Fruit fly (Drosophila melanogaster) whole organism, embryonic: ENCODE measurements around the gene CG42820.

Experiments used
- Abd-B ChIP-seq: fragments of 200-800 bp; sonication (Bioruptor generic); optimal IDR thresholded peaks from 2 replicates; lab custom pipeline; 2018; ENCODE audit warnings: missing biosample characterization, mild to moderate bottlenecking, missing genetic modification characterization, moderate library complexity
- Asciz ChIP-seq: fragments of 200-800 bp; sonication (Bioruptor generic); optimal IDR thresholded peaks from 2 replicates; lab custom pipeline; 2017; ENCODE audit warnings: missing biosample characterization, mild to moderate bottlenecking, missing genetic modification characterization, missing genetic modification reagents
- CG10979 ChIP-seq: fragments of 200-800 bp; sonication (Bioruptor generic); optimal IDR thresholded peaks from 2 replicates; lab custom pipeline; 2018; ENCODE audit warnings: missing biosample characterization, mild to moderate bottlenecking, missing genetic modification characterization, moderate library complexity
- CG12155 ChIP-seq: fragments of 200-800 bp; sonication (Bioruptor generic); optimal IDR thresholded peaks from 3 replicates; lab custom pipeline; 2016; ENCODE audit warnings: missing biosample characterization, missing genetic modification characterization
- CG12391 ChIP-seq: fragments of 200-800 bp; sonication (Bioruptor generic); optimal IDR thresholded peaks from 3 replicates; lab custom pipeline; 2018; ENCODE audit warnings: missing biosample characterization, mild to moderate bottlenecking, missing genetic modification characterization, moderate library complexity
- CG13624 ChIP-seq: fragments of 200-800 bp; sonication (Bioruptor generic); optimal IDR thresholded peaks from 2 replicates; lab custom pipeline; 2016; ENCODE audit warnings: missing biosample characterization, missing genetic modification characterization
- CG14710 ChIP-seq: fragments of 200-800 bp; sonication (Bioruptor generic); optimal IDR thresholded peaks from 3 replicates; lab custom pipeline; 2019; ENCODE audit warnings: missing biosample characterization, mild to moderate bottlenecking, missing genetic modification characterization, moderate library complexity
- CG1602 ChIP-seq: fragments of 200-800 bp; sonication (Bioruptor generic); optimal IDR thresholded peaks from 3 replicates; lab custom pipeline; 2016; ENCODE audit warnings: missing biosample characterization, missing genetic modification characterization
- CG1603 ChIP-seq: fragments of 200-800 bp; sonication (Bioruptor generic); optimal IDR thresholded peaks from 2 replicates; lab custom pipeline; 2019; ENCODE audit warnings: missing biosample characterization, mild to moderate bottlenecking, missing genetic modification characterization, moderate library complexity
- CG16779 ChIP-seq: fragments of 200-800 bp; sonication (Bioruptor generic); IDR thresholded peaks from 2 replicates; pipeline ENCODE4 v1.3.6; 2022; ENCODE audit warnings: missing biosample characterization, missing genetic modification characterization
- CG1792 ChIP-seq: fragments of 200-800 bp; sonication (Bioruptor generic); optimal IDR thresholded peaks from 2 replicates; lab custom pipeline; 2016; ENCODE audit warnings: missing biosample characterization, missing genetic modification characterization
- CG2678 ChIP-seq: fragments of 200-800 bp; sonication (Bioruptor generic); optimal IDR thresholded peaks from 3 replicates; lab custom pipeline; 2019; ENCODE audit warnings: missing biosample characterization, mild to moderate bottlenecking, missing genetic modification characterization, moderate library complexity
- CG2712 ChIP-seq: fragments of 200-800 bp; optimal IDR thresholded peaks from 3 replicates; lab custom pipeline; 2019; ENCODE audit warnings: missing biosample characterization, mild to moderate bottlenecking, missing genetic modification characterization, moderate library complexity
- CG31365 ChIP-seq: fragments of 200-800 bp; sonication (Bioruptor generic); optimal IDR thresholded peaks from 2 replicates; lab custom pipeline; 2018; ENCODE audit warnings: missing biosample characterization, mild to moderate bottlenecking, missing genetic modification characterization
- CG33557 ChIP-seq: fragments of 200-800 bp; sonication (Bioruptor generic); optimal IDR thresholded peaks from 2 replicates; lab custom pipeline; 2019; ENCODE audit warnings: missing biosample characterization, mild to moderate bottlenecking, missing genetic modification characterization, moderate library complexity
- CG5180 ChIP-seq: fragments of 200-800 bp; sonication (Bioruptor generic); optimal IDR thresholded peaks from 3 replicates; lab custom pipeline; 2017; ENCODE audit warnings: missing biosample characterization, missing genetic modification characterization, mild to moderate bottlenecking, moderate library complexity, missing genetic modification reagents
- CG8281 ChIP-seq: fragments of 200-800 bp; sonication (Bioruptor generic); optimal IDR thresholded peaks from 2 replicates; lab custom pipeline; 2018; ENCODE audit warnings: missing biosample characterization, mild to moderate bottlenecking, missing genetic modification characterization, moderate library complexity
- CG8290 ChIP-seq, 3 experiments: fragments of 200-800 bp; sonication (Bioruptor generic); optimal IDR thresholded peaks; 2 replicates each; lab custom pipeline; 2016 to 2019; ENCODE audit warnings: missing biosample characterization in 3 of 3, missing genetic modification characterization in 3 of 3, mild to moderate bottlenecking in 2 of 3, moderate library complexity in 1 of 3
- CG8924 ChIP-seq: fragments of 200-800 bp; optimal IDR thresholded peaks from 3 replicates; lab custom pipeline; 2019; ENCODE audit warnings: missing biosample characterization, mild to moderate bottlenecking, missing genetic modification characterization, moderate library complexity
- CG9609 ChIP-seq: fragments of 200-800 bp; sonication (Bioruptor generic); optimal IDR thresholded peaks from 3 replicates; lab custom pipeline; 2016; ENCODE audit warnings: missing biosample characterization, missing genetic modification characterization
- CG9727 ChIP-seq: fragments of 200-800 bp; sonication (Bioruptor generic); optimal IDR thresholded peaks from 3 replicates; lab custom pipeline; 2017; ENCODE audit warnings: missing biosample characterization, mild to moderate bottlenecking, missing genetic modification characterization
- Camta ChIP-seq: fragments of 200-800 bp; sonication (Bioruptor generic); optimal IDR thresholded peaks from 2 replicates; lab custom pipeline; 2016; ENCODE audit warnings: missing biosample characterization, missing genetic modification characterization
- CrebB ChIP-seq: fragments of 200-800 bp; sonication (Bioruptor generic); optimal IDR thresholded peaks from 3 replicates; lab custom pipeline; 2018; ENCODE audit warnings: missing biosample characterization, mild to moderate bottlenecking, missing genetic modification characterization
- Doc3 ChIP-seq: fragments of 200-800 bp; sonication (Bioruptor generic); IDR thresholded peaks from 3 replicates; pipeline ENCODE4 v1.3.6; 2022; ENCODE audit warnings: missing biosample characterization, missing genetic modification characterization; ENCODE audit not compliant: partially characterized antibody
- Elba2 ChIP-seq: fragments of 200-800 bp; sonication (Bioruptor generic); optimal IDR thresholded peaks from 3 replicates; lab custom pipeline; 2016; ENCODE audit warnings: missing biosample characterization, missing genetic modification characterization
- Gsc ChIP-seq: fragments of 200-800 bp; sonication (Bioruptor generic); IDR thresholded peaks from 2 replicates; pipeline ENCODE4 v1.3.6; 2022; ENCODE audit warnings: missing biosample characterization, missing genetic modification characterization
- H2.0 ChIP-seq: fragments of 200-800 bp; sonication (Bioruptor generic); IDR thresholded peaks from 2 replicates; pipeline ENCODE4 v1.3.6; 2022; ENCODE audit warnings: missing biosample characterization, missing genetic modification characterization
- Mes4 ChIP-seq: fragments of 200-800 bp; sonication (Bioruptor generic); optimal IDR thresholded peaks from 2 replicates; lab custom pipeline; 2016; ENCODE audit warnings: missing biosample characterization, missing genetic modification characterization
- Nf-YB ChIP-seq: fragments of 200-800 bp; sonication (Bioruptor generic); optimal IDR thresholded peaks from 3 replicates; lab custom pipeline; 2019; ENCODE audit warnings: missing biosample characterization, mild to moderate bottlenecking, missing genetic modification characterization, moderate library complexity
- NfI ChIP-seq: fragments of 200-800 bp; sonication (Bioruptor generic); optimal IDR thresholded peaks from 3 replicates; lab custom pipeline; 2018; ENCODE audit warnings: missing biosample characterization, mild to moderate bottlenecking, missing genetic modification characterization, moderate library complexity
- Sox100B ChIP-seq: fragments of 200-800 bp; sonication (Bioruptor generic); optimal IDR thresholded peaks from 3 replicates; lab custom pipeline; 2018; ENCODE audit warnings: missing biosample characterization, mild to moderate bottlenecking, missing genetic modification characterization
- Ssrp ChIP-seq: fragments of 200-800 bp; sonication (Bioruptor generic); optimal IDR thresholded peaks from 2 replicates; lab custom pipeline; 2018; ENCODE audit warnings: missing biosample characterization, mild to moderate bottlenecking, missing genetic modification characterization, moderate library complexity
- bbx ChIP-seq: fragments of 200-800 bp; sonication (Bioruptor generic); IDR thresholded peaks from 2 replicates; pipeline ENCODE4 v1.3.6; 2022; ENCODE audit warnings: missing biosample characterization, missing genetic modification characterization; ENCODE audit not compliant: partially characterized antibody
- bcd ChIP-seq: fragments of 200-800 bp; sonication (Bioruptor generic); optimal IDR thresholded peaks from 2 replicates; lab custom pipeline; 2017; ENCODE audit warnings: missing biosample characterization, mild to moderate bottlenecking, missing genetic modification characterization
- danr ChIP-seq: fragments of 200-800 bp; sonication (Bioruptor generic); IDR thresholded peaks from 2 replicates; pipeline ENCODE4 v1.3.6; 2022; ENCODE audit warnings: missing biosample characterization, missing genetic modification characterization
- dimm ChIP-seq: fragments of 200-800 bp; sonication (Bioruptor generic); IDR thresholded peaks from 2 replicates; pipeline ENCODE4 v1.3.6; 2022; ENCODE audit warnings: missing biosample characterization, missing genetic modification characterization
- dmrt11E ChIP-seq: fragments of 200-800 bp; sonication (Bioruptor generic); optimal IDR thresholded peaks from 3 replicates; lab custom pipeline; 2018; ENCODE audit warnings: missing biosample characterization, mild to moderate bottlenecking, missing genetic modification characterization, moderate library complexity
- en ChIP-seq: fragments of 200-800 bp; sonication (Bioruptor generic); optimal IDR thresholded peaks from 2 replicates; lab custom pipeline; 2016; ENCODE audit warnings: missing biosample characterization, missing genetic modification characterization
- eve ChIP-seq, 2 experiments: fragments of >200 bp; optimal IDR thresholded peaks; 2 replicates each; lab custom pipeline; 2017; ENCODE audit warnings: missing biosample characterization in 2 of 2, missing genetic modification characterization in 2 of 2
- fd64A ChIP-seq: fragments of 200-800 bp; sonication (Bioruptor generic); optimal IDR thresholded peaks from 3 replicates; lab custom pipeline; 2018; ENCODE audit warnings: missing biosample characterization, mild to moderate bottlenecking, missing genetic modification characterization
- gce ChIP-seq: fragments of 200-800 bp; sonication (Bioruptor generic); IDR thresholded peaks from 3 replicates; pipeline ENCODE4 v1.3.6; 2022; ENCODE audit warnings: missing biosample characterization, missing genetic modification characterization
- gem ChIP-seq: fragments of 200-800 bp; sonication (Bioruptor generic); optimal IDR thresholded peaks from 2 replicates; lab custom pipeline; 2019; ENCODE audit warnings: missing biosample characterization, mild to moderate bottlenecking, missing genetic modification characterization, moderate library complexity
- grn ChIP-seq: fragments of 200-800 bp; sonication (Bioruptor generic); optimal IDR thresholded peaks from 3 replicates; lab custom pipeline; 2017; ENCODE audit warnings: missing biosample characterization, missing genetic modification characterization
- lola ChIP-seq, 3 experiments: fragments of >200 bp in 2 of 3; fragments of 200-800 bp in 1 of 3; sonication (Bioruptor generic) in 1 of 3; optimal IDR thresholded peaks; 2 replicates each; lab custom pipeline; 2017 to 2019; ENCODE audit warnings: missing biosample characterization in 3 of 3, missing genetic modification characterization in 3 of 3, mild to moderate bottlenecking in 1 of 3, moderate library complexity in 1 of 3
- sens ChIP-seq: fragments of 200-800 bp; sonication (Bioruptor generic); peaks from one replicate; lab custom pipeline; 2016; ENCODE audit warnings: missing biosample characterization, missing genetic modification characterization
- tgo ChIP-seq: fragments of 200-800 bp; sonication (Bioruptor generic); IDR thresholded peaks from 3 replicates; pipeline ENCODE4 v1.3.6; 2022; ENCODE audit warnings: missing biosample characterization, missing genetic modification characterization
- tio ChIP-seq: fragments of 200-800 bp; sonication (Bioruptor generic); optimal IDR thresholded peaks from 2 replicates; lab custom pipeline; 2017; ENCODE audit warnings: missing biosample characterization, missing genetic modification characterization, inconsistent platforms
- wek ChIP-seq: fragments of 200-800 bp; sonication (Bioruptor generic); optimal IDR thresholded peaks from 3 replicates; lab custom pipeline; 2018; ENCODE audit warnings: missing biosample characterization, mild to moderate bottlenecking, missing genetic modification characterization, moderate library complexity
- zfh2 ChIP-seq: fragments of 200-800 bp; sonication (Bioruptor generic); optimal IDR thresholded peaks from 2 replicates; lab custom pipeline; 2016; ENCODE audit warnings: missing biosample characterization, missing genetic modification characterization

The CG42820 gene

dm6 chr2L:8423460-8424089, 31.4 kb upstream of the CG42820 start (continued):
- peak; percentile 21 for TF ChIP-seq Sox100B (GFP tag; lab: Kevin White, UChicago)
- TF ChIP-seq CG5180, result peak; percentile 9
- TF ChIP-seq CG33557 (GFP tag; lab: Kevin White, UChicago), result peak; percentile 29
- peak; percentile 84 for TF ChIP-seq sens
- TF ChIP-seq CG12155 (GFP tag; lab: Kevin White, UChicago), result no peak
- TF ChIP-seq CG12391 (tag; lab: Kevin White, UChicago), result peak; percentile 14
- no peak for TF ChIP-seq bcd (GFP tag; lab: Kevin White, UChicago)
- peak; percentile 39 for TF ChIP-seq CG14710 (tag; lab: Kevin White, UChicago)
- peak; percentile 15 for TF ChIP-seq CG9727
- no peak for TF ChIP-seq dimm (GFP tag; lab: Robert Waterston, UW)
- TF ChIP-seq Elba2, result no peak
- TF ChIP-seq dmrt11E (tag; lab: Kevin White, UChicago), result peak; percentile 31
- peak in 1 of 3 experiments; percentile 38 for TF ChIP-seq lola (GFP tag; optimal IDR thresholded peaks at IDR 0.05; lab: Kevin White, UChicago)
- no peak for TF ChIP-seq CG16779 (GFP tag; lab: Robert Waterston, UW)
- TF ChIP-seq en (GFP tag; lab: Kevin White, UChicago), result no peak
- peak; percentile 28 for TF ChIP-seq Camta (GFP tag; lab: Kevin White, UChicago)
- TF ChIP-seq zfh2 (GFP tag; lab: Kevin White, UChicago), result no peak
- peak; percentile 22 for TF ChIP-seq CG8281 (tag; lab: Kevin White, UChicago)
- peak; percentile 2 for TF ChIP-seq Asciz (GFP tag; lab: Kevin White, UChicago)
- TF ChIP-seq CG2678 (tag; lab: Kevin White, UChicago), result peak; percentile 36
- no peak for TF ChIP-seq CG8290 (GFP tag; optimal IDR thresholded peaks at IDR 0.05; lab: Kevin White, UChicago)
- no peak for TF ChIP-seq CG8290 (tag; optimal IDR thresholded peaks at IDR 0.05; lab: Kevin White, UChicago)
- peak; percentile 55 for TF ChIP-seq grn (GFP tag; lab: Kevin White, UChicago)
- TF ChIP-seq Abd-B, result no peak
- no peak for TF ChIP-seq tgo (GFP tag; lab: Robert Waterston, UW)
- no peak for TF ChIP-seq danr (GFP tag; lab: Robert Waterston, UW)
- no peak for TF ChIP-seq CG9609 (GFP tag; lab: Kevin White, UChicago)
- TF ChIP-seq wek (GFP tag; lab: Kevin White, UChicago), result peak; percentile 28
- peak; percentile 15 for TF ChIP-seq CG8924 (tag; lab: Kevin White, UChicago)
- TF ChIP-seq bbx (GFP tag; lab: Robert Waterston, UW), result no peak
- no peak for TF ChIP-seq CG31365 (tag; lab: Kevin White, UChicago)
- TF ChIP-seq Nf-YB (GFP tag; lab: Kevin White, UChicago), result no peak
- no peak for TF ChIP-seq Gsc (GFP tag; lab: Robert Waterston, UW)
- TF ChIP-seq eve (GFP tag; optimal IDR thresholded peaks at IDR 0.05; lab: Kevin White, UChicago), result peak in 1 of 2 experiments; percentile 67
- peak; percentile 9 for TF ChIP-seq Mes4 (GFP tag; lab: Kevin White, UChicago)
- TF ChIP-seq gem, result peak; percentile 36
- TF ChIP-seq CG2712 (tag; lab: Kevin White, UChicago), result peak; percentile 47
- peak; percentile 33 for TF ChIP-seq CG1602 (GFP tag; lab: Kevin White, UChicago)
- no peak for TF ChIP-seq CG13624 (GFP tag; lab: Kevin White, UChicago)
- no peak for TF ChIP-seq H2.0
- peak; percentile 42 for TF ChIP-seq fd64A (GFP tag; lab: Kevin White, UChicago)
- no peak for TF ChIP-seq tio (GFP tag; lab: Kevin White, UChicago)
- no peak for TF ChIP-seq NfI (GFP tag; lab: Kevin White, UChicago)
- TF ChIP-seq CrebB (tag; lab: Kevin White, UChicago), result peak; percentile 6
- TF ChIP-seq Ssrp, result no peak
- no peak for TF ChIP-seq gce
- no peak for TF ChIP-seq Doc3 (GFP tag; lab: Robert Waterston, UW)
- TF ChIP-seq CG1792 (GFP tag; lab: Kevin White, UChicago), result no peak
- peak; percentile 34 for TF ChIP-seq CG1603
- peak; percentile 22 for TF ChIP-seq CG10979
